Fruit fly (Drosophila melanogaster) Kc167 (cell line): ENCODE measurements around the gene BNIP3.

Experiments
- Myc ChIP-seq: fragments of >200 bp; optimal IDR thresholded peaks from 2 replicates; lab custom pipeline; 2017; ENCODE audit warnings: missing external identifiers
- Sin3A ChIP-seq: fragments of >200 bp; optimal IDR thresholded peaks from 2 replicates; lab custom pipeline; 2018; ENCODE audit warnings: missing external identifiers
- h ChIP-seq: fragments of >200 bp; optimal IDR thresholded peaks from 3 replicates; lab custom pipeline; 2018; ENCODE audit warnings: missing external identifiers
- insv ChIP-seq: fragments of >200 bp; optimal IDR thresholded peaks from 3 replicates; lab custom pipeline; 2018; ENCODE audit warnings: missing external identifiers
- psq ChIP-seq: fragments of >200 bp; optimal IDR thresholded peaks from 2 replicates; lab custom pipeline; 2017; ENCODE audit warnings: missing external identifiers
- ttk ChIP-seq: sonication (Bioruptor generic); optimal IDR thresholded peaks from 2 replicates; lab custom pipeline; 2017; ENCODE audit warnings: missing external identifiers

BNIP3 gene

DNA sequence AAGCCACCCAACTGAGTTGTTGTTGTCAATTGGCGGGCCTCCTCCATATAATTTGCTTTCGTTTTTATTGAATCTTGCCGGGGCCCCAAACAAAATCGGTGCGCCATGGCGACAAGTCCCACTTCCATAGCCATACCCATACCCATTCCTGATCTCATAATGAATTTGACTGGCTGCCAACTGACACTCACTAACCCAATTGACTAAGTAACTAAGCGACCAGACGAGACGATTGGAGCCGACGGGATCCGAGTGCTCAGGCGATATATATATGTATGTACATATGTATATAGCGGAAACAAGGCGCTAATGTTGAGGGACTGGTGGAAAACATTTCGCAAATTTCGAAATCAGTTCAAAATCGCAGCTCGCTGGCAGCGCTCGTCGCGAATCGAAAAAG lies 52.6 kb downstream of the BNIP3 start, which contains the start of gene Tdh:
Gene Tdh (plus strand): TSS at position 346 of the 400 bp plus-strand sequence.
- TF ChIP-seq Sin3A (lab: Kevin White, UChicago) (no peak), psq (no peak), insv (lab: Kevin White, UChicago) (no peak), h (lab: Kevin White, UChicago) (no peak), Myc (lab: Kevin White, UChicago) (no peak), ttk (lab: Kevin White, UChicago) (no peak)

DNA sequence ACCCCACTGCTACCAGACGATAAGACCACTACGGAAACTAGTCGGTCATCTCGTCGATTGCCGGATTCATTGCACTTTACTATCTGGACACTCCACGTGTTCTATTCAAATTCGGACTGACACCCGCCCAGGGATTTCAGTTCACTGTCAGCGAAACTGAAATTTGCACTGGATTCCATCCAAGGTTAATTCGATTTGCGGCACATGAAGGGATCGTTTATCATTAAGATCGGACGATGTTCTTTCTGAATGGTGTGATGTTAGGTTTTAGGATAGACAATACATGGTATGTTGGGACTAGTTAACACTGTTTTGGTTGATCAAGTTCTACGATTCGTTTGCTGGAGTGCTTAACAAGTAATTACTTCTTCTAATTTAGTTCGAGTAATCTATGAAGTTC lies 53.3 kb downstream of the BNIP3 start, which contains the start of gene CG42764:
Gene CG42764 (minus strand): TSS at position 101 of the 400 bp plus-strand sequence.
- no peak for TF ChIP-seq psq
- TF ChIP-seq insv (lab: Kevin White, UChicago), result no peak
- no peak for TF ChIP-seq ttk (lab: Kevin White, UChicago)
- TF ChIP-seq Myc (lab: Kevin White, UChicago), result no peak
- TF ChIP-seq Sin3A (lab: Kevin White, UChicago), result no peak
- no peak for TF ChIP-seq h (lab: Kevin White, UChicago)

DNA sequence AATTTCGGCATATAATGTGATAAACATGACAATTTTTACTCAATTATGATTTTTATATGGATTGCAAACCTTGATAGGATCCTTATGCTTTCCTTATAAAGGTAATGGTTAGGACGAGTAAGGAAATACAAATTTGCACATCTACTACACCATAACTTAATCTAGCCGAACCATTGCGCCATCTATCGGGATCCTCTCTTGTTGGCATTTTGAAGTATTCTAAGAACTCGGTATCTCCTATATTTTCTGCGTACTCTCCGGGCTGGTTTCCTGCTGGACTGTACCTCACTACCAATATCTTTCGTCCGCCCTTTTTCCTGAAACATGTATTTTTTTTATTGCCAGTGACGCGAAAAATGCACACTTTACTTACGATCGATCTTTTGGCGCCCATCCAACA lies 54.5 kb downstream of the BNIP3 start, which contains the start of gene atk:
Gene atk (minus strand): TSS at position 186 of the 400 bp plus-strand sequence.
- TF ChIP-seq insv (lab: Kevin White, UChicago), result no peak
- no peak for TF ChIP-seq ttk (lab: Kevin White, UChicago)
- no peak for TF ChIP-seq Sin3A (lab: Kevin White, UChicago)
- TF ChIP-seq psq, result no peak
- TF ChIP-seq Myc (lab: Kevin White, UChicago), result no peak
- no peak for TF ChIP-seq h (lab: Kevin White, UChicago)
